Fruit fly (Drosophila melanogaster) whole organism, pupa: Measurements from ENCODE around the gene gammaTub37C.
A peak's percentile ranks its signal among the peaks of the same experiment; 100 is the strongest.

Experiments
- CG10348 ChIP-seq: fragments of 200-800 bp; sonication (Bioruptor generic); IDR thresholded peaks from 2 replicates; pipeline ENCODE4 v1.3.6; 2022; ENCODE audit warnings: missing biosample characterization, missing genetic modification characterization
- CG12605 ChIP-seq: fragments of 200-800 bp; sonication (Bioruptor generic); IDR thresholded peaks from 2 replicates; pipeline ENCODE4 v1.3.6; 2022; ENCODE audit warnings: missing biosample characterization, missing genetic modification characterization
- CG13204 ChIP-seq: fragments of 200-800 bp; sonication (Bioruptor generic); optimal IDR thresholded peaks from 2 replicates; lab custom pipeline; 2018; ENCODE audit warnings: missing biosample characterization, mild to moderate bottlenecking, missing genetic modification characterization, moderate library complexity
- CG14655 ChIP-seq: fragments of 200-800 bp; sonication (Bioruptor generic); optimal IDR thresholded peaks from 3 replicates; lab custom pipeline; 2017; ENCODE audit warnings: mild to moderate bottlenecking, missing biosample characterization, missing genetic modification reagents, missing genetic modification characterization
- CG15710 ChIP-seq: fragments of 200-800 bp; sonication (Bioruptor generic); optimal IDR thresholded peaks from 2 replicates; lab custom pipeline; 2018; ENCODE audit warnings: missing biosample characterization, mild to moderate bottlenecking, missing genetic modification characterization, moderate library complexity
- CG17806 ChIP-seq: fragments of 200-800 bp; sonication (Bioruptor generic); optimal IDR thresholded peaks from 2 replicates; lab custom pipeline; 2018; ENCODE audit warnings: missing biosample characterization, mild to moderate bottlenecking, missing genetic modification characterization, moderate library complexity
- CG32121 ChIP-seq: fragments of 200-800 bp; sonication (Bioruptor generic); IDR thresholded peaks from 2 replicates; pipeline ENCODE4 v1.3.6; 2022; ENCODE audit warnings: missing biosample characterization, missing genetic modification characterization
- CG34367 ChIP-seq: fragments of 200-800 bp; sonication (Bioruptor generic); optimal IDR thresholded peaks from 2 replicates; lab custom pipeline; 2018; ENCODE audit warnings: missing biosample characterization, mild to moderate bottlenecking, missing genetic modification characterization
- CG4496 ChIP-seq: fragments of 200-800 bp; sonication (Bioruptor generic); IDR thresholded peaks from 3 replicates; pipeline ENCODE4 v1.3.6; 2022; ENCODE audit warnings: missing biosample characterization, missing genetic modification characterization
- CG8159 ChIP-seq: fragments of 200-800 bp; sonication (Bioruptor generic); optimal IDR thresholded peaks from 3 replicates; lab custom pipeline; 2018; ENCODE audit warnings: missing biosample characterization, mild to moderate bottlenecking, missing genetic modification characterization, moderate library complexity
- CG8301 ChIP-seq: fragments of 200-800 bp; sonication (Bioruptor generic); optimal IDR thresholded peaks from 2 replicates; lab custom pipeline; 2018; ENCODE audit warnings: missing biosample characterization, mild to moderate bottlenecking, missing genetic modification characterization
- CG9948 ChIP-seq: fragments of 200-800 bp; sonication (Bioruptor generic); optimal IDR thresholded peaks from 2 replicates; lab custom pipeline; 2018; ENCODE audit warnings: missing biosample characterization, mild to moderate bottlenecking, missing genetic modification characterization, moderate library complexity
- D1 ChIP-seq: fragments of 200-800 bp; sonication (Bioruptor generic); optimal IDR thresholded peaks from 2 replicates; lab custom pipeline; 2018; ENCODE audit warnings: missing biosample characterization, mild to moderate bottlenecking, missing genetic modification characterization, moderate library complexity
- EcR ChIP-seq: fragments of 200-800 bp; sonication (Bioruptor generic); optimal IDR thresholded peaks from 3 replicates; lab custom pipeline; 2019; ENCODE audit warnings: missing biosample characterization, missing genetic modification characterization, mild to moderate bottlenecking, moderate library complexity, missing genetic modification reagents
- Ets98B ChIP-seq: fragments of 200-800 bp; sonication (Bioruptor generic); IDR thresholded peaks from 2 replicates; pipeline ENCODE4 v1.3.6; 2022; ENCODE audit warnings: missing biosample characterization, missing genetic modification characterization
- Pif1A ChIP-seq: fragments of 200-800 bp; sonication (Bioruptor generic); optimal IDR thresholded peaks from 3 replicates; lab custom pipeline; 2016; ENCODE audit warnings: missing biosample characterization, missing genetic modification characterization
- Pif1B ChIP-seq: fragments of 200-800 bp; sonication (Bioruptor generic); optimal IDR thresholded peaks from 3 replicates; lab custom pipeline; 2016; ENCODE audit warnings: missing biosample characterization, missing genetic modification characterization
- Snoo ChIP-seq: fragments of 200-800 bp; sonication (Bioruptor generic); optimal IDR thresholded peaks from 3 replicates; lab custom pipeline; 2017; ENCODE audit warnings: missing biosample characterization, mild to moderate bottlenecking, missing genetic modification characterization, inconsistent platforms
- fd96Ca ChIP-seq: fragments of 200-800 bp; sonication (Bioruptor generic); IDR thresholded peaks from 3 replicates; pipeline ENCODE4 v1.3.6; 2022; ENCODE audit warnings: missing biosample characterization, missing genetic modification characterization
- gl ChIP-seq: fragments of 200-800 bp; sonication (Bioruptor generic); optimal IDR thresholded peaks from 2 replicates; lab custom pipeline; 2018; ENCODE audit warnings: missing biosample characterization, mild to moderate bottlenecking, missing genetic modification characterization
- rn ChIP-seq: fragments of 200-800 bp; sonication (Bioruptor generic); IDR thresholded peaks from 2 replicates; pipeline ENCODE4 v1.3.6; 2022; ENCODE audit warnings: missing biosample characterization, missing genetic modification characterization

The gammaTub37C gene

DNA sequence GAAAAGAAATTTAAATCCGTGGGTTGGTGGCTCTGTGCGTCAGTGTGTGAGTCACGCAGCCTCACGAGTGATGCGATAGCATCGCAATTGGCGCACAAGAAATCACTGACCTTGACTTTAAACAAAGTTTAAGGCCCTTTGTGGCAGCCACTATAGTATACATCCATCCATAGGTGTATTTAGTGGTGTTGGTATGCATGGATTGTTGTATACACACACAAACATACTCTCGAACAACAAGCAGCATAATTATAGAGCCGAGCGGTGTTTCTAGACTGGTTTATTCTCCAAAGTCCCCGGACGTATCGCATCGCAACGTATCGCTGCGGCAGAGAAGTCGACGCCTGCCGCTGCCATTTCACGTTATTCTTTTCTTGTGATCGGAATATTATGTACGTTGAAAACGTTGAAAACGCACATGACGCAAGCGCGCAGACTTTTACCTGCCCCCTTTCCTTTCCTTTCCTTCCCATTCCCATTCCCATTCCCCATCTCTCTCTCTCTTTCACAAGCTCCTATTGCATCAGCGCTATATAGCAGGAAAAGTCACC, 28.7 kb downstream of the gammaTub37C start:
- no peak for TF ChIP-seq CG8159 (tag; lab: Kevin White, UChicago)
- TF ChIP-seq EcR (GFP tag; lab: Kevin White, UChicago): peak; percentile 94
- no peak for TF ChIP-seq D1 (tag; lab: Kevin White, UChicago)
- no peak for TF ChIP-seq CG13204 (GFP tag; lab: Kevin White, UChicago)
- TF ChIP-seq gl (tag; lab: Kevin White, UChicago): no peak
- no peak for TF ChIP-seq CG17806 (tag; lab: Kevin White, UChicago)
- no peak for TF ChIP-seq CG15710 (tag; lab: Kevin White, UChicago)
- peak; percentile 28; the same call in 1 of the 3 replicates for TF ChIP-seq CG4496
- TF ChIP-seq Pif1A (GFP tag; lab: Kevin White, UChicago): no peak
- no peak for TF ChIP-seq rn (GFP tag; lab: Robert Waterston, UW)

DNA sequence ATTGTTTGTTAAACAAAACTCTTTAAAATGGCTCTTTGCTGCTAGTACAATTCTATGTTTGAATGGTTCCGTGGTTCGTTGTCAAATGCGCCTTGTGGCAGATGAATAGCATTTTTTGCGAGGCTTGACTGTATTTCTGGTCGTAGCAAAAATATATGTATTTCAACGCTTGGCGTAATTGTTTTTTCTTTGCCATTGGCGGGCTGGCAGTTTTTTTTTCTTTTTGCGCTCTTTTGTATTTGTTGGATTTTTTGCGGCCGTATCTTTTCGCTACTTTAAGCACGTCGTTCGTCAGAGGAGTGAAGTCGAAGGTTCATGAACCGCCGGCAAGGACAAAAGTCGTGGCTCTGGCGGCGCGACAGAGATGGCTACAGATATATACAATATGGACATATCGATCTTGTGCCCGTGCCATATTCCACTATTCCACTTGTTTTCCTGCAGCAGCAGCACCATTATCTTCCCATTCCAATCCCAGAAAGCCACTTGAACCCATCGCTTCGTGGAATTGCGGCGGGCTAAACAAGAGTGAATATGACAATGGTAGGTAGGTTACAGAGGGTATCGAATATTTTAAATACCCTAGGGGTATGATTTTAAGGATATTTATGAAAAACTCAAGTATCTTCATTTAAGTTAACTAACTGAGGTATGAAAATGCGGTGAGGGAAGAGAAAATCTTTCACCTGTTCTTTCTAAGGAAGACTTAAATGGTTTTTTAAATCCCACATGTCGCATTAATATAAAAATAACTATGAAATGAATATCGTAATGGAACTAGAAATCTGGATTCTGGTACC, 29.4 kb downstream of the gammaTub37C start:
- peak; percentile 98 for TF ChIP-seq gl (tag; lab: Kevin White, UChicago)
- no peak for TF ChIP-seq CG32121 (GFP tag; lab: Robert Waterston, UW)
- TF ChIP-seq CG8159 (tag; lab: Kevin White, UChicago): peak; percentile 76
- TF ChIP-seq EcR (GFP tag; lab: Kevin White, UChicago): peak; percentile 98
- no peak for TF ChIP-seq CG10348 (GFP tag; lab: Robert Waterston, UW)
- TF ChIP-seq fd96Ca: peak; percentile 64; the same call in 2 of the 3 replicates
- TF ChIP-seq Pif1B (GFP tag; lab: Kevin White, UChicago): peak; percentile 88
- peak; percentile 65 for TF ChIP-seq CG14655 (GFP tag; lab: Kevin White, UChicago)
- TF ChIP-seq CG17806 (tag; lab: Kevin White, UChicago): peak; percentile 75
- peak; percentile 99 for TF ChIP-seq CG13204 (GFP tag; lab: Kevin White, UChicago)
- peak; percentile 72 for TF ChIP-seq CG4496
- TF ChIP-seq CG12605 (GFP tag; lab: Robert Waterston, UW): peak; percentile 98
- peak; percentile 74 for TF ChIP-seq Pif1A (GFP tag; lab: Kevin White, UChicago)
- TF ChIP-seq Ets98B: 0 out of 2 replicates have a peak, but pooled peaks have one; percentile 22
- no peak for TF ChIP-seq D1 (tag; lab: Kevin White, UChicago)
- TF ChIP-seq CG8301 (tag; lab: Kevin White, UChicago): peak; percentile 32
- TF ChIP-seq CG15710 (tag; lab: Kevin White, UChicago): peak; percentile 83
- TF ChIP-seq Snoo (tag; lab: Kevin White, UChicago): no peak
- TF ChIP-seq rn (GFP tag; lab: Robert Waterston, UW): no peak
- TF ChIP-seq CG34367 (tag; lab: Kevin White, UChicago): peak; percentile 89
- TF ChIP-seq CG9948: peak; percentile 66

dm6 chr2L:19154893-19155389, 30.6 kb downstream of the gammaTub37C start:
- peak; percentile 51 for TF ChIP-seq gl (tag; lab: Kevin White, UChicago)
- TF ChIP-seq Pif1B (GFP tag; lab: Kevin White, UChicago): peak; percentile 13
- no peak for TF ChIP-seq CG10348 (GFP tag; lab: Robert Waterston, UW)
- TF ChIP-seq Snoo (tag; lab: Kevin White, UChicago): no peak
- TF ChIP-seq CG14655 (GFP tag; lab: Kevin White, UChicago): no peak
- no peak for TF ChIP-seq CG9948
- no peak for TF ChIP-seq Ets98B
- TF ChIP-seq D1 (tag; lab: Kevin White, UChicago): no peak
- peak; percentile 93 for TF ChIP-seq EcR (GFP tag; lab: Kevin White, UChicago)
- TF ChIP-seq CG12605 (GFP tag; lab: Robert Waterston, UW): peak; percentile 24; the same call in 1 of the 2 replicates
- TF ChIP-seq CG13204 (GFP tag; lab: Kevin White, UChicago): peak; percentile 95
- no peak for TF ChIP-seq CG8301 (tag; lab: Kevin White, UChicago)
- TF ChIP-seq CG15710 (tag; lab: Kevin White, UChicago): no peak
- TF ChIP-seq Pif1A (GFP tag; lab: Kevin White, UChicago): no peak
- TF ChIP-seq fd96Ca: no peak

- no peak for TF ChIP-seq CG9948
- no peak for TF ChIP-seq CG15710 (tag; lab: Kevin White, UChicago)
- no peak for TF ChIP-seq CG34367 (tag; lab: Kevin White, UChicago)
- TF ChIP-seq CG8301 (tag; lab: Kevin White, UChicago): no peak
- no peak for TF ChIP-seq CG10348 (GFP tag; lab: Robert Waterston, UW)
- no peak for TF ChIP-seq Pif1A (GFP tag; lab: Kevin White, UChicago)
- no peak for TF ChIP-seq Ets98B
- TF ChIP-seq CG32121 (GFP tag; lab: Robert Waterston, UW): no peak
- no peak for TF ChIP-seq rn (GFP tag; lab: Robert Waterston, UW)
- no peak for TF ChIP-seq D1 (tag; lab: Kevin White, UChicago)
- TF ChIP-seq fd96Ca: no peak
- TF ChIP-seq CG13204 (GFP tag; lab: Kevin White, UChicago): no peak
- no peak for TF ChIP-seq Pif1B (GFP tag; lab: Kevin White, UChicago)
- TF ChIP-seq EcR (GFP tag; lab: Kevin White, UChicago): no peak
- TF ChIP-seq CG8159 (tag; lab: Kevin White, UChicago): no peak
- no peak for TF ChIP-seq Snoo (tag; lab: Kevin White, UChicago)
Observed at dm6 chr2L:19146645-19147044, 38.9 kb downstream of the gammaTub37C start.

- TF ChIP-seq EcR (GFP tag; lab: Kevin White, UChicago) (peak; percentile 76), Ets98B (no peak), fd96Ca (no peak), CG15710 (tag; lab: Kevin White, UChicago) (no peak), CG13204 (GFP tag; lab: Kevin White, UChicago) (peak; percentile 67), CG4496 (no peak)
- TF ChIP-seq, all 21 proteins: peak for 2
Observed at dm6 chr2L:19146047-19146446, 39.5 kb downstream of the gammaTub37C start.
